Worm (Caenorhabditis elegans) whole organism, L4/young adult: ENCODE measurements around the gene ZC239.22.

Experiments
- dao-5 ChIP-seq: sonication (generic microtip); optimal IDR thresholded peaks from 2 replicates; lab custom pipeline; 2016; ENCODE audit warnings: missing genotype, missing genetic modification characterization, moderate library complexity, missing compliant biosample characterization
- him-1 ChIP-seq: sonication (generic microtip); optimal IDR thresholded peaks from 2 replicates; lab custom pipeline; 2016; ENCODE audit warnings: missing genotype, missing genetic modification reagents, missing genetic modification characterization, missing compliant biosample characterization

DNA sequence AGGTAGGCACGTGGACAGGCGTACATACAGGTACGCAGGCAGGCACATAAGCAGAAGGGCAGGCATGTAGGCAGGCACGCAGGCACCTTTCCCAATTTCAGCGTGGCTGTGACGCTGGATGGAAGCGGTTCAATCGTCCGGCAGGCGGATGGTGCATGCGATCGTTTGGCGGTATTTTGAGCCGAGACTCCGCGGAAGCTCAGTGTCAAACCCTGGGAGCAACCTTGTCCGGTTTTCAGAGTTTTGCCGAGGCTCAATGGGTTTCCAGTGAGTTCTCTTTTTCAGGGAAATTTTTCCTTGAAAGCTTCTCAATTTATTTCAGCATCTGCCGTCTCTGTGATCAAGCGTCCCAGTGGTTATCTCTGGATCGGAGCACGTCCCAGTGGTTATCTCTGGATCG lies 29.6 kb upstream of the ZC239.22 start:
- TF ChIP-seq dao-5 (tag; lab: Kevin White, UChicago) (no peak), him-1 (no peak)
